Worm (Caenorhabditis elegans) whole organism, L4 larva: ENCODE data around the gene T10F2.2.

Experiments used
- F26F4.8 ChIP-seq: fragments of 200-800 bp; sonication (Bioruptor generic); conservative IDR thresholded peaks from 2 replicates; pipeline ENCODE4 v1.3.6; 2022; ENCODE audit warnings: missing genetic modification characterization, missing compliant biosample characterization
- F49E8.2 ChIP-seq: sonication (generic microtip); optimal IDR thresholded peaks from 2 replicates; lab custom pipeline; 2016; ENCODE audit warnings: missing compliant biosample characterization, mild to moderate bottlenecking, missing genetic modification characterization, borderline replicate concordance
- T26A8.4 ChIP-seq: fragments of 200-800 bp; sonication (Bioruptor generic); IDR thresholded peaks from 2 replicates; pipeline ENCODE4 v1.3.6; 2022; ENCODE audit warnings: missing genetic modification characterization, missing compliant biosample characterization
- ZK337.2 ChIP-seq: fragments of 200-800 bp; sonication (Bioruptor generic); IDR thresholded peaks from 2 replicates; pipeline ENCODE4 v1.3.6; 2022; ENCODE audit warnings: missing genetic modification reagents, missing genetic modification characterization, missing compliant biosample characterization
- ZK546.5 ChIP-seq, 2 experiments: sonication (generic microtip); optimal IDR thresholded peaks; 2 replicates each; lab custom pipeline; 2017; ENCODE audit warnings: missing biosample characterization in 2 of 2, missing genetic modification characterization in 2 of 2
- ama-1 ChIP-seq: fragments of 150-350 bp; optimal IDR thresholded peaks from 2 replicates; lab custom pipeline; 2014; ENCODE audit warnings: inconsistent platforms, mixed read lengths
- arid-1 ChIP-seq: fragments of 200-800 bp; sonication (Bioruptor generic); conservative IDR thresholded peaks from 2 replicates; pipeline ENCODE4 v1.3.6; 2022; ENCODE audit warnings: missing genetic modification reagents, missing genetic modification characterization, missing compliant biosample characterization
- ceh-62 ChIP-seq: sonication (generic microtip); optimal IDR thresholded peaks from 2 replicates; lab custom pipeline; 2017; ENCODE audit warnings: missing biosample characterization, missing genetic modification characterization
- cey-2 ChIP-seq: sonication (generic microtip); optimal IDR thresholded peaks from 3 replicates; lab custom pipeline; 2017; ENCODE audit warnings: missing genetic modification characterization, mild to moderate bottlenecking, missing compliant biosample characterization, antibody characterized with exemption, borderline replicate concordance; ENCODE audit not compliant: insufficient read depth
- daf-12 ChIP-seq: fragments of 150-350 bp; optimal IDR thresholded peaks from 2 replicates; lab custom pipeline; 2014; ENCODE audit warnings: missing biosample characterization, missing genetic modification reagents, missing genetic modification characterization
- daf-16 ChIP-seq, 3 experiments: sonication (generic microtip); optimal IDR thresholded peaks; 2 replicates each; lab custom pipeline; 2016 to 2017; ENCODE audit warnings: missing genetic modification characterization in 3 of 3, missing genetic modification reagents in 3 of 3, mild to moderate bottlenecking in 2 of 3, missing compliant biosample characterization in 2 of 3, missing biosample characterization in 1 of 3, moderate library complexity in 1 of 3
- dmd-6 ChIP-seq: fragments of 200-800 bp; sonication (Bioruptor generic); IDR thresholded peaks from 2 replicates; pipeline ENCODE4 v1.3.6; 2022; ENCODE audit warnings: missing genetic modification reagents, missing genetic modification characterization, missing compliant biosample characterization
- duxl-1 ChIP-seq: sonication (generic microtip); optimal IDR thresholded peaks from 2 replicates; lab custom pipeline; 2016; ENCODE audit warnings: mild to moderate bottlenecking, missing genetic modification characterization, moderate library complexity, missing compliant biosample characterization; ENCODE audit not compliant: poor library complexity
- dve-1 ChIP-seq: sonication (generic microtip); optimal IDR thresholded peaks from 2 replicates; lab custom pipeline; 2017; ENCODE audit warnings: antibody characterized with exemption, mild to moderate bottlenecking, missing genetic modification characterization, missing compliant biosample characterization; ENCODE audit not compliant: insufficient read depth
- egl-43 ChIP-seq: fragments of 200-800 bp; sonication (Bioruptor generic); IDR thresholded peaks from 2 replicates; pipeline ENCODE4 v1.3.6; 2022; ENCODE audit warnings: missing genetic modification reagents, missing genetic modification characterization, missing compliant biosample characterization
- fkh-10 ChIP-seq: fragments of 150-350 bp; optimal IDR thresholded peaks from 2 replicates; lab custom pipeline; 2014; ENCODE audit warnings: missing biosample characterization, missing genetic modification reagents, missing genetic modification characterization
- gei-8 ChIP-seq: fragments of 200-800 bp; sonication (Bioruptor generic); optimal IDR thresholded peaks from 2 replicates; lab custom pipeline; 2018; ENCODE audit warnings: mild to moderate bottlenecking, missing genetic modification characterization, missing compliant biosample characterization
- hlh-11 ChIP-seq: fragments of 200-800 bp; sonication (Bioruptor generic); optimal IDR thresholded peaks from 2 replicates; lab custom pipeline; 2018; ENCODE audit warnings: mild to moderate bottlenecking, missing genetic modification characterization, missing compliant biosample characterization
- lim-7 ChIP-seq: fragments of 200-800 bp; sonication (Bioruptor generic); IDR thresholded peaks from 2 replicates; pipeline ENCODE4 v1.3.6; 2022; ENCODE audit warnings: missing genetic modification characterization, missing compliant biosample characterization
- lin-38 ChIP-seq: fragments of 200-800 bp; sonication (Bioruptor generic); IDR thresholded peaks from 2 replicates; pipeline ENCODE4 v1.3.6; 2022; ENCODE audit warnings: missing genetic modification reagents, missing genetic modification characterization, missing compliant biosample characterization
- madf-5 ChIP-seq, 2 experiments: fragments of 200-800 bp; sonication (Bioruptor generic); IDR thresholded peaks; 2 replicates each; pipeline ENCODE4 v1.3.6; 2022; ENCODE audit warnings: missing compliant biosample characterization in 2 of 2, missing genetic modification characterization in 2 of 2
- mdt-29 ChIP-seq: fragments of 200-800 bp; sonication (Bioruptor generic); IDR thresholded peaks from 2 replicates; pipeline ENCODE4 v1.3.6; 2022; ENCODE audit warnings: missing genetic modification reagents, missing genetic modification characterization, missing compliant biosample characterization
- mxl-3 ChIP-seq: fragments of 200-800 bp; sonication (Bioruptor generic); optimal IDR thresholded peaks from 2 replicates; lab custom pipeline; 2018; ENCODE audit warnings: mild to moderate bottlenecking, missing genetic modification characterization, missing compliant biosample characterization
- nhr-25 ChIP-seq: sonication (generic microtip); optimal IDR thresholded peaks from 2 replicates; lab custom pipeline; 2017; ENCODE audit warnings: missing genetic modification characterization, mild to moderate bottlenecking, missing compliant biosample characterization, antibody characterized with exemption, moderate library complexity, borderline replicate concordance; ENCODE audit not compliant: insufficient read depth
- nhr-28 ChIP-seq: fragments of 150-350 bp; optimal IDR thresholded peaks from 2 replicates; lab custom pipeline; 2014; ENCODE audit warnings: missing biosample characterization, missing genetic modification characterization
- nhr-42 ChIP-seq: fragments of 200-800 bp; sonication (Bioruptor generic); IDR thresholded peaks from 2 replicates; pipeline ENCODE4 v1.3.6; 2022; ENCODE audit warnings: missing genetic modification characterization, missing compliant biosample characterization
- nhr-77 ChIP-seq: fragments of 150-350 bp; optimal IDR thresholded peaks from 2 replicates; lab custom pipeline; 2014; ENCODE audit warnings: missing biosample characterization, missing genetic modification characterization
- php-3 ChIP-seq: fragments of 200-800 bp; sonication (Bioruptor generic); IDR thresholded peaks from 2 replicates; pipeline ENCODE4 v1.3.6; 2022; ENCODE audit warnings: missing genetic modification reagents, missing genetic modification characterization, missing compliant biosample characterization
- pqm-1 ChIP-seq: sonication (generic microtip); optimal IDR thresholded peaks from 2 replicates; lab custom pipeline; 2017; ENCODE audit warnings: missing biosample characterization, missing genetic modification characterization
- saeg-2 ChIP-seq: fragments of 200-800 bp; sonication (Bioruptor generic); IDR thresholded peaks from 2 replicates; pipeline ENCODE4 v1.3.6; 2022; ENCODE audit warnings: missing genetic modification reagents, missing genetic modification characterization, missing compliant biosample characterization
- sdz-12 ChIP-seq: fragments of 200-800 bp; sonication (Bioruptor generic); optimal IDR thresholded peaks from 2 replicates; lab custom pipeline; 2018; ENCODE audit warnings: mild to moderate bottlenecking, missing genetic modification characterization, missing compliant biosample characterization
- snpc-1.2 ChIP-seq: fragments of 200-800 bp; sonication (Bioruptor generic); IDR thresholded peaks from 2 replicates; pipeline ENCODE4 v1.3.6; 2022; ENCODE audit warnings: missing genetic modification reagents, missing genetic modification characterization, missing compliant biosample characterization
- spr-3 ChIP-seq: fragments of 200-800 bp; sonication (Bioruptor generic); optimal IDR thresholded peaks from 2 replicates; lab custom pipeline; 2018; ENCODE audit warnings: mild to moderate bottlenecking, missing genetic modification characterization, missing compliant biosample characterization
- tra-1 ChIP-seq: fragments of 200-800 bp; sonication (Bioruptor generic); IDR thresholded peaks from 2 replicates; pipeline ENCODE4 v1.3.6; 2022; ENCODE audit warnings: missing genetic modification reagents, missing genetic modification characterization, missing compliant biosample characterization
- unc-62 ChIP-seq, 3 experiments: fragments of 150-350 bp in 1 of 3; sonication (generic microtip); optimal IDR thresholded peaks in 2 of 3; peaks in 1 of 3; 1 replicate in 1 of 3; 2 replicates in 2 of 3; lab custom pipeline; 2014 to 2017; ENCODE audit warnings: missing biosample characterization in 3 of 3, missing genetic modification characterization in 3 of 3, missing genetic modification reagents in 3 of 3, missing genotype in 1 of 3
- zag-1 ChIP-seq: fragments of 150-350 bp; optimal IDR thresholded peaks from 2 replicates; lab custom pipeline; 2014; ENCODE audit warnings: missing biosample characterization, missing genetic modification characterization
- zfp-3 ChIP-seq: fragments of 200-800 bp; sonication (Bioruptor generic); conservative IDR thresholded peaks from 2 replicates; pipeline ENCODE4 v1.3.6; 2022; ENCODE audit warnings: missing genetic modification reagents, missing genetic modification characterization, missing compliant biosample characterization
- zip-2 ChIP-seq: fragments of 150-350 bp; optimal IDR thresholded peaks from 2 replicates; lab custom pipeline; 2014; ENCODE audit warnings: missing biosample characterization, missing genetic modification characterization
- ztf-7 ChIP-seq: fragments of 150-350 bp; optimal IDR thresholded peaks from 2 replicates; lab custom pipeline; 2014; ENCODE audit warnings: missing biosample characterization, missing genetic modification characterization

The T10F2.2 gene

ce11 chrIII:5145874-5146273, 19.2 kb downstream of the T10F2.2 start:
- TF ChIP-seq F26F4.8 (GFP tag; lab: Robert Waterston, UW) (no peak), F49E8.2 (no peak), mdt-29 (GFP tag; lab: Robert Waterston, UW) (no peak), zfp-3 (GFP tag; lab: Robert Waterston, UW) (no peak), php-3 (GFP tag; lab: Robert Waterston, UW) (0 out of 2 replicates have a peak, but pooled peaks have one; percentile 48), nhr-28 (tag; lab: Kevin White, UChicago) (peak; percentile 17), dve-1 (peak; percentile 22), sdz-12 (GFP tag; lab: Kevin White, UChicago) (no peak), daf-12 (tag; lab: Kevin White, UChicago) (no peak), snpc-1.2 (GFP tag; lab: Robert Waterston, UW) (no peak), pqm-1 (peak; percentile 42), nhr-42 (no peak), gei-8 (GFP tag; lab: Kevin White, UChicago) (no peak), spr-3 (GFP tag; lab: Kevin White, UChicago) (no peak), saeg-2 (GFP tag; lab: Robert Waterston, UW) (no peak), unc-62 (GFP tag; optimal IDR thresholded peaks at IDR 0.05 in 1 of 2; lab: Kevin White, UChicago) (no peak), unc-62 (tag; optimal IDR thresholded peaks at IDR 0.05; lab: Kevin White, UChicago) (no peak), mxl-3 (GFP tag; lab: Kevin White, UChicago) (no peak), duxl-1 (tag; lab: Kevin White, UChicago) (no peak), hlh-11 (tag; lab: Kevin White, UChicago) (peak; percentile 52), fkh-10 (no peak), madf-5 (GFP tag; IDR thresholded peaks at IDR 0.05; lab: Robert Waterston, UW) (no peak), ztf-7 (no peak), nhr-77 (tag; lab: Kevin White, UChicago) (no peak), tra-1 (0 out of 2 replicates have a peak, but pooled peaks have one; percentile 52), ceh-62 (tag; lab: Kevin White, UChicago) (no peak), dmd-6 (peak; percentile 51; the same call in 1 of the 2 replicates), daf-16 (GFP tag; optimal IDR thresholded peaks at IDR 0.05; lab: Kevin White, UChicago) (no peak), daf-16 (tag; optimal IDR thresholded peaks at IDR 0.05; lab: Kevin White, UChicago) (peak; percentile 52)

DNA sequence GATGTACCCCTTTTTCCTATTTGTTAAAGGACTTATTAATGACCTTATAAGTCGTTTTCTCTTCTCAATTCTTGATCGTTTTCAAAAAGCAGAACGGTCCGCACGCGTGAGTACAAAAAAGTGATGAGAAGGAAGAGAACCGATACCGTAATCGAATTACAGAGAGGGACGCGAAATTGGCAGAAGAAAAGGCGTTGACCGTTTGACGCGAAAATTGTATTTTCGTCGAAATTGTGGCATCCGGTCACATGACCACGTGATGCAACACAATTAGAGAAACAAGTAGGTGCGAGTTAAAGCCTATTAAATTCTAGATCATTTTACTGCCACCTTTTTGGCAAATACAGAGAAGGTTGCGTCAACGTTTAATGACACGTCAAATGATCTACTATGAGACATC, 20.9 kb downstream of the T10F2.2 start:
- TF ChIP-seq nhr-25 (tag; lab: Kevin White, UChicago) (no peak), cey-2 (no peak), unc-62 (GFP tag; optimal IDR thresholded peaks at IDR 0.05 in 1 of 2; lab: Kevin White, UChicago) (no peak), unc-62 (tag; optimal IDR thresholded peaks at IDR 0.05; lab: Kevin White, UChicago) (no peak), ZK337.2 (GFP tag; lab: Robert Waterston, UW) (no peak), egl-43 (GFP tag; lab: Robert Waterston, UW) (no peak), T26A8.4 (GFP tag; lab: Robert Waterston, UW) (no peak), arid-1 (GFP tag; lab: Robert Waterston, UW) (no peak), zag-1 (tag; lab: Kevin White, UChicago) (no peak), ZK546.5 (tag; optimal IDR thresholded peaks at IDR 0.05; lab: Kevin White, UChicago) (no peak), lin-38 (GFP tag; lab: Robert Waterston, UW) (no peak), daf-16 (GFP tag; optimal IDR thresholded peaks at IDR 0.05; lab: Kevin White, UChicago) (no peak), daf-16 (tag; optimal IDR thresholded peaks at IDR 0.05; lab: Kevin White, UChicago) (no peak), mdt-29 (GFP tag; lab: Robert Waterston, UW) (no peak), lim-7 (GFP tag; lab: Robert Waterston, UW) (no peak), ama-1 (no peak), zip-2 (tag; lab: Kevin White, UChicago) (no peak)
- TF ChIP-seq, all 104 proteins: peak for 0
